Worm (Caenorhabditis elegans) whole organism, L2 larva: ENCODE data around the gene ctsa-1.2.
A peak's percentile ranks its signal among the peaks of the same experiment; 100 is the strongest.

ENCODE experiments used
- C34F6.9 ChIP-seq: fragments of 150-350 bp; optimal IDR thresholded peaks from 2 replicates; lab custom pipeline; 2014; ENCODE audit warnings: missing biosample characterization, missing genetic modification characterization
- F13H6.1 ChIP-seq: sonication (generic microtip); optimal IDR thresholded peaks from 2 replicates; lab custom pipeline; 2016; ENCODE audit warnings: missing genetic modification characterization, missing compliant biosample characterization
- R02D3.7 ChIP-seq: fragments of 150-350 bp; optimal IDR thresholded peaks from 2 replicates; lab custom pipeline; 2014; ENCODE audit warnings: missing biosample characterization, missing genetic modification characterization
- Y55F3AM.14 ChIP-seq: fragments of 200-800 bp; sonication (Bioruptor generic); optimal IDR thresholded peaks from 2 replicates; lab custom pipeline; 2018; ENCODE audit warnings: mild to moderate bottlenecking, missing genetic modification characterization, missing compliant biosample characterization
- ZK546.5 ChIP-seq: sonication (generic microtip); optimal IDR thresholded peaks from 2 replicates; lab custom pipeline; 2017; ENCODE audit warnings: missing biosample characterization, missing genetic modification characterization
- alr-1 ChIP-seq: fragments of 150-350 bp; optimal IDR thresholded peaks from 2 replicates; lab custom pipeline; 2014; ENCODE audit warnings: missing biosample characterization, missing genetic modification characterization
- aly-2 ChIP-seq: fragments of 150-350 bp; optimal IDR thresholded peaks from 2 replicates; lab custom pipeline; 2014; ENCODE audit warnings: missing biosample characterization, missing genetic modification characterization
- ama-1 ChIP-seq: fragments of 150-350 bp; optimal IDR thresholded peaks from 2 replicates; lab custom pipeline; 2018; ENCODE audit warnings: inconsistent platforms
- blmp-1 ChIP-seq: sonication (generic microtip); optimal IDR thresholded peaks from 2 replicates; lab custom pipeline; 2017; ENCODE audit warnings: missing genetic modification characterization, mild to moderate bottlenecking, missing compliant biosample characterization, antibody characterized with exemption, moderate library complexity; ENCODE audit not compliant: insufficient read depth
- ceh-16 ChIP-seq: fragments of 150-350 bp; optimal IDR thresholded peaks from 2 replicates; lab custom pipeline; 2014; ENCODE audit warnings: missing biosample characterization, missing genetic modification characterization
- ceh-82 ChIP-seq: fragments of 150-350 bp; optimal IDR thresholded peaks from 2 replicates; lab custom pipeline; 2014; ENCODE audit warnings: missing biosample characterization, missing genetic modification characterization
- crh-2 ChIP-seq: sonication (generic microtip); optimal IDR thresholded peaks from 2 replicates; lab custom pipeline; 2017; ENCODE audit warnings: missing biosample characterization, missing genetic modification characterization
- dmd-4 ChIP-seq: sonication (generic microtip); optimal IDR thresholded peaks from 2 replicates; lab custom pipeline; 2017; ENCODE audit warnings: missing biosample characterization, missing genetic modification characterization
- egl-27 ChIP-seq: sonication (generic microtip); optimal IDR thresholded peaks from 3 replicates; lab custom pipeline; 2017; ENCODE audit warnings: missing biosample characterization, missing genetic modification reagents, missing genetic modification characterization
- elt-1 ChIP-seq: fragments of 150-350 bp; optimal IDR thresholded peaks from 2 replicates; lab custom pipeline; 2014; ENCODE audit warnings: missing biosample characterization, missing genetic modification characterization
- elt-3 ChIP-seq: sonication (generic microtip); optimal IDR thresholded peaks from 2 replicates; lab custom pipeline; 2017; ENCODE audit warnings: missing biosample characterization, missing genetic modification characterization
- fos-1 ChIP-seq: fragments of 150-350 bp; optimal IDR thresholded peaks from 2 replicates; lab custom pipeline; 2014; ENCODE audit warnings: missing biosample characterization, missing genetic modification characterization
- gmeb-1 ChIP-seq: fragments of 150-350 bp; optimal IDR thresholded peaks from 2 replicates; lab custom pipeline; 2014; ENCODE audit warnings: missing biosample characterization, missing genetic modification characterization
- lin-11 ChIP-seq: fragments of 150-350 bp; sonication (generic microtip); optimal IDR thresholded peaks from 2 replicates; lab custom pipeline; 2014; ENCODE audit warnings: missing biosample characterization, missing genetic modification characterization, inconsistent platforms, mixed read lengths
- lin-13 ChIP-seq: fragments of 150-350 bp; optimal IDR thresholded peaks from 2 replicates; lab custom pipeline; 2014; ENCODE audit warnings: missing biosample characterization, missing genetic modification reagents, missing genetic modification characterization
- lin-39 ChIP-seq: fragments of 150-350 bp; optimal IDR thresholded peaks from 2 replicates; lab custom pipeline; 2014; ENCODE audit warnings: missing biosample characterization, missing genetic modification reagents, missing genetic modification characterization
- lsy-2 ChIP-seq, 2 experiments: fragments of 150-350 bp in 1 of 2; sonication (generic microtip) in 1 of 2; optimal IDR thresholded peaks; 2 replicates each; lab custom pipeline; 2014 to 2017; ENCODE audit warnings: missing biosample characterization in 2 of 2, missing genetic modification characterization in 2 of 2
- mab-5 ChIP-seq: fragments of 150-350 bp; optimal IDR thresholded peaks from 2 replicates; lab custom pipeline; 2014; ENCODE audit warnings: missing biosample characterization, missing genetic modification characterization
- mbf-1 ChIP-seq: sonication (generic microtip); optimal IDR thresholded peaks from 2 replicates; lab custom pipeline; 2017; ENCODE audit warnings: missing biosample characterization, missing genetic modification characterization
- mdl-1 ChIP-seq, 2 experiments: fragments of 150-350 bp in 1 of 2; sonication (generic microtip) in 1 of 2; optimal IDR thresholded peaks; 2 replicates each; lab custom pipeline; 2017; ENCODE audit warnings: missing biosample characterization in 2 of 2, missing genetic modification characterization in 2 of 2
- nhr-10 ChIP-seq: sonication (generic microtip); optimal IDR thresholded peaks from 2 replicates; lab custom pipeline; 2017; ENCODE audit warnings: missing biosample characterization, missing genetic modification characterization
- nhr-11 ChIP-seq: fragments of 150-350 bp; optimal IDR thresholded peaks from 2 replicates; lab custom pipeline; 2014; ENCODE audit warnings: missing biosample characterization, missing genetic modification characterization
- nhr-12 ChIP-seq: fragments of 150-350 bp; optimal IDR thresholded peaks from 2 replicates; lab custom pipeline; 2014; ENCODE audit warnings: missing biosample characterization, missing genetic modification characterization
- nhr-129 ChIP-seq: fragments of 150-350 bp; optimal IDR thresholded peaks from 2 replicates; lab custom pipeline; 2014; ENCODE audit warnings: missing biosample characterization, missing genetic modification characterization
- nhr-21 ChIP-seq: fragments of 150-350 bp; optimal IDR thresholded peaks from 2 replicates; lab custom pipeline; 2014; ENCODE audit warnings: missing biosample characterization, missing genetic modification characterization
- nhr-23 ChIP-seq: fragments of 150-350 bp; optimal IDR thresholded peaks from 2 replicates; lab custom pipeline; 2014; ENCODE audit warnings: missing biosample characterization, missing genetic modification reagents, missing genetic modification characterization
- nhr-237 ChIP-seq: fragments of 150-350 bp; optimal IDR thresholded peaks from 2 replicates; lab custom pipeline; 2014; ENCODE audit warnings: missing biosample characterization, missing genetic modification characterization
- nhr-25 ChIP-seq: fragments of 150-350 bp; sonication (generic microtip); optimal IDR thresholded peaks from 3 replicates; lab custom pipeline; 2014; ENCODE audit warnings: missing biosample characterization, missing genetic modification characterization
- nhr-6 ChIP-seq: fragments of 150-350 bp; optimal IDR thresholded peaks from 2 replicates; lab custom pipeline; 2014; ENCODE audit warnings: missing biosample characterization, missing genetic modification characterization
- nhr-77 ChIP-seq: fragments of 150-350 bp; optimal IDR thresholded peaks from 2 replicates; lab custom pipeline; 2014; ENCODE audit warnings: missing biosample characterization, missing genetic modification characterization
- peb-1 ChIP-seq: fragments of 150-350 bp; optimal IDR thresholded peaks from 2 replicates; lab custom pipeline; 2014; ENCODE audit warnings: missing biosample characterization, missing genetic modification characterization
- sem-4 ChIP-seq: fragments of 150-350 bp; optimal IDR thresholded peaks from 2 replicates; lab custom pipeline; 2014; ENCODE audit warnings: missing biosample characterization, missing genetic modification reagents, missing genetic modification characterization
- skn-1 ChIP-seq: sonication (generic microtip); optimal IDR thresholded peaks from 2 replicates; lab custom pipeline; 2017; ENCODE audit warnings: missing biosample characterization, missing genetic modification characterization
- sma-3 ChIP-seq: sonication (generic microtip); optimal IDR thresholded peaks from 2 replicates; lab custom pipeline; 2016; ENCODE audit warnings: missing genetic modification reagents, missing genetic modification characterization, missing compliant biosample characterization
- sma-9 ChIP-seq, 2 experiments: fragments of 150-350 bp in 1 of 2; sonication (generic microtip) in 1 of 2; optimal IDR thresholded peaks; 2 replicates each; lab custom pipeline; 2014 to 2016; ENCODE audit warnings: missing genetic modification characterization in 2 of 2, mild to moderate bottlenecking in 1 of 2, missing biosample characterization in 1 of 2, missing compliant biosample characterization in 1 of 2, missing genetic modification reagents in 1 of 2, moderate library complexity in 1 of 2
- snpc-4 ChIP-seq: fragments of 150-350 bp; optimal IDR thresholded peaks from 2 replicates; lab custom pipeline; 2014; ENCODE audit warnings: missing biosample characterization, missing genetic modification characterization
- unc-39 ChIP-seq: fragments of 150-350 bp; optimal IDR thresholded peaks from 2 replicates; lab custom pipeline; 2014; ENCODE audit warnings: missing biosample characterization, missing genetic modification characterization
- unc-55 ChIP-seq: fragments of 150-350 bp; sonication (generic microtip); optimal IDR thresholded peaks from 3 replicates; lab custom pipeline; 2014; ENCODE audit warnings: missing biosample characterization, missing genetic modification reagents, missing genetic modification characterization
- unc-62 ChIP-seq: fragments of 150-350 bp; optimal IDR thresholded peaks from 2 replicates; lab custom pipeline; 2014; ENCODE audit warnings: missing biosample characterization, missing genetic modification reagents, missing genetic modification characterization
- zag-1 ChIP-seq: fragments of 150-350 bp; optimal IDR thresholded peaks from 2 replicates; lab custom pipeline; 2014; ENCODE audit warnings: missing biosample characterization, missing genetic modification characterization
- ztf-1 ChIP-seq: fragments of 200-800 bp; sonication (Bioruptor generic); conservative IDR thresholded peaks from 2 replicates; pipeline ENCODE4 v1.3.6; 2022; ENCODE audit warnings: missing genetic modification characterization, missing compliant biosample characterization
- ztf-11 ChIP-seq: sonication (generic microtip); optimal IDR thresholded peaks from 2 replicates; lab custom pipeline; 2017; ENCODE audit warnings: missing biosample characterization, missing genetic modification characterization
- ztf-4 ChIP-seq: fragments of 150-350 bp; optimal IDR thresholded peaks from 2 replicates; lab custom pipeline; 2014; ENCODE audit warnings: missing biosample characterization, missing genetic modification characterization

The ctsa-1.2 gene

DNA sequence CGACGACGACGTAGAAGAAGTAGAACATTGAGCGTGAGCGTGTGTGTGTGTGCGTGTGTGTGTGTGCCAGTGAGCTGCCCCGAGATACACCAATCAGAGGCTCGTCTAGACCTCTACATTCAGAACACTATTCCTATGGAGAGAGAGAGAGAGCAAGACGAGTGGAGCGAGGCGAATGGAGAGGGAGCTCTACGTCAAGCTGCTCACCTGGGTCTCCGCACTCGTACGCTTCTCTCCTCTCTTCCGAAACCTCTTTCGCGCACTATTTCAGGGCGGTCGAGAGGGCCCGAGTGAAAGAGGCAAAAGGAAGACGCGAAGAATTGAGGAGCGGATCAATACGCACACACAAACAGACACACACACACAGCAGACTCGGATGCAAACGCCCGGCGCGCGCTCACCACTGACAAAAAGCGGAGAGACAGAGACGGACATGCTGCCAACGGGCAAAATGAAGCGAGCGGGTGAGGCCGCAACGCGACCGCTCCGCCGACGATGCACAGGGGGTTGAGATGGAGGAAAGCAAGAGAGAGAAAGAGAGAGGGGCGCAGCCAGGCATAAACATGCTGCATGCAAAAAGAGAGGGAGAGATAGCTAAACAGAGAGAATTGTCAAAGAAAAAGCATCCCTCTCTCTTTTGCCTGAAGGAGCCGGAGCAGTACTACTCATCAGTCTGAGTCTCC, 10.5 kb downstream of the ctsa-1.2 start:
- TF ChIP-seq gmeb-1 = peak; percentile 45
- TF ChIP-seq C34F6.9 (tag; lab: Kevin White, UChicago) = peak; percentile 68
- TF ChIP-seq ztf-4 (tag; lab: Kevin White, UChicago) = peak; percentile 57
- no peak for TF ChIP-seq nhr-21 (tag; lab: Kevin White, UChicago)
- peak; percentile 65 for TF ChIP-seq nhr-25
- no peak for TF ChIP-seq unc-39 (tag; lab: Kevin White, UChicago)
- TF ChIP-seq snpc-4 (tag; lab: Kevin White, UChicago) = no peak
- peak; percentile 96 for TF ChIP-seq F13H6.1 (tag; lab: Kevin White, UChicago)
- no peak for TF ChIP-seq blmp-1
- peak; percentile 19 for TF ChIP-seq nhr-77 (tag; lab: Kevin White, UChicago)
- TF ChIP-seq ztf-1 (GFP tag; lab: Robert Waterston, UW) = no peak
- TF ChIP-seq nhr-6 = peak; percentile 64
- TF ChIP-seq dmd-4 (tag; lab: Kevin White, UChicago) = no peak
- no peak for TF ChIP-seq aly-2 (tag; lab: Kevin White, UChicago)
- peak; percentile 7 for TF ChIP-seq ZK546.5 (tag; lab: Kevin White, UChicago)
- peak; percentile 37 for TF ChIP-seq lin-13 (GFP tag; lab: Kevin White, UChicago)
- TF ChIP-seq ceh-82 (tag; lab: Kevin White, UChicago) = peak; percentile 81
- TF ChIP-seq lin-11 (tag; lab: Kevin White, UChicago) = no peak
- TF ChIP-seq sem-4 = peak; percentile 4
- TF ChIP-seq nhr-10 = no peak
- no peak for TF ChIP-seq nhr-237 (tag; lab: Kevin White, UChicago)
- TF ChIP-seq unc-62 (GFP tag; lab: Kevin White, UChicago) = no peak
- TF ChIP-seq peb-1 (tag; lab: Kevin White, UChicago) = no peak
- peak; percentile 65 for TF ChIP-seq sma-3 (GFP tag; lab: Kevin White, UChicago)
- TF ChIP-seq unc-55 (GFP tag; lab: Kevin White, UChicago) = peak; percentile 80
- peak; percentile 80 for TF ChIP-seq crh-2 (tag; lab: Kevin White, UChicago)
- no peak for TF ChIP-seq elt-1 (tag; lab: Kevin White, UChicago)
- no peak for TF ChIP-seq skn-1 (tag; lab: Kevin White, UChicago)
- peak; percentile 68 to 69 for TF ChIP-seq mdl-1 (tag; optimal IDR thresholded peaks at IDR 0.05; lab: Kevin White, UChicago)
- no peak for TF ChIP-seq R02D3.7 (tag; lab: Kevin White, UChicago)
- no peak for TF ChIP-seq nhr-12 (tag; lab: Kevin White, UChicago)
- TF ChIP-seq nhr-11 (tag; lab: Kevin White, UChicago) = no peak
- TF ChIP-seq sma-9 (GFP tag; optimal IDR thresholded peaks at IDR 0.05; lab: Kevin White, UChicago) = peak; percentile 65
- no peak for TF ChIP-seq sma-9 (tag; optimal IDR thresholded peaks at IDR 0.05; lab: Kevin White, UChicago)
- peak; percentile 48 for TF ChIP-seq fos-1 (tag; lab: Kevin White, UChicago)
- no peak for TF ChIP-seq elt-3
- no peak for TF ChIP-seq nhr-23
- peak; percentile 85 for TF ChIP-seq nhr-129 (tag; lab: Kevin White, UChicago)
- peak; percentile 6 for TF ChIP-seq ztf-11
- peak; percentile 40 to 75 for TF ChIP-seq lsy-2 (tag; optimal IDR thresholded peaks at IDR 0.05; lab: Kevin White, UChicago)
- TF ChIP-seq alr-1 (tag; lab: Kevin White, UChicago) = no peak
- peak; percentile 53 for TF ChIP-seq ceh-16 (tag; lab: Kevin White, UChicago)
- peak; percentile 73 for TF ChIP-seq lin-39
- TF ChIP-seq ama-1 = no peak
- peak; percentile 81 for TF ChIP-seq zag-1
- peak; percentile 71 for TF ChIP-seq mab-5 (tag; lab: Kevin White, UChicago)
- peak; percentile 51 for TF ChIP-seq egl-27
- no peak for TF ChIP-seq mbf-1
- TF ChIP-seq Y55F3AM.14 (GFP tag; lab: Kevin White, UChicago) = peak; percentile 44
